Worm (Caenorhabditis elegans): ENCODE results near the gene nlp-49.

- TF ChIP-seq elt-1 (tag; optimal IDR thresholded peaks at IDR 0.05): no peak
- TF ChIP-seq sem-4 (tag; optimal IDR thresholded peaks at IDR 0.05): no peak
- no peak for TF ChIP-seq zag-1 (tag; optimal IDR thresholded peaks at IDR 0.05)
- no peak for TF ChIP-seq ztf-11 (tag; optimal IDR thresholded peaks at IDR 0.05)
- TF ChIP-seq skn-1 (tag; optimal IDR thresholded peaks at IDR 0.05): no peak
- TF ChIP-seq C34F6.9 (tag; optimal IDR thresholded peaks at IDR 0.05): no peak
- TF ChIP-seq lin-39 (tag; optimal IDR thresholded peaks at IDR 0.05): no peak
- TF ChIP-seq nhr-237 (tag; optimal IDR thresholded peaks at IDR 0.05): no peak
- no peak for TF ChIP-seq mab-5 (tag; optimal IDR thresholded peaks at IDR 0.05)
- no peak for TF ChIP-seq gmeb-1 (tag; optimal IDR thresholded peaks at IDR 0.05)
- TF ChIP-seq fos-1 (tag; optimal IDR thresholded peaks at IDR 0.05): no peak
- no peak for TF ChIP-seq ztf-4 (tag; optimal IDR thresholded peaks at IDR 0.05)
These were observed 31.0 kb downstream of the nlp-49 start, which contains the start of gene C46F4.3 for ce11 chrX:5935473-5935872.
